Worm (Caenorhabditis elegans) whole organism, early embryonic: Measurements from ENCODE around the gene col-17.
"Not testable (repeated sequence)": the region's sequence is repeated elsewhere in the genome, so short reads cannot be mapped to it uniquely, and the experiment has no call there.

Experiments used
- B0310.2 ChIP-seq: sonication (generic microtip); optimal IDR thresholded peaks from 2 replicates; lab custom pipeline; 2016; ENCODE audit warnings: mild to moderate bottlenecking, missing genetic modification characterization, missing compliant biosample characterization
- F13C5.2 ChIP-seq: sonication (generic microtip); optimal IDR thresholded peaks from 2 replicates; lab custom pipeline; 2017; ENCODE audit warnings: mild to moderate bottlenecking, missing genetic modification characterization, inconsistent platforms, missing compliant biosample characterization
- aly-1 ChIP-seq: sonication (generic microtip); optimal IDR thresholded peaks from 2 replicates; lab custom pipeline; 2016; ENCODE audit warnings: missing genetic modification characterization, missing compliant biosample characterization
- ama-1 ChIP-seq: fragments of 150-350 bp; optimal IDR thresholded peaks from 2 replicates; lab custom pipeline; 2014
- ceh-13 ChIP-seq: fragments of 200-800 bp; sonication (Bioruptor generic); optimal IDR thresholded peaks from 2 replicates; lab custom pipeline; 2018; ENCODE audit warnings: mild to moderate bottlenecking, missing genetic modification characterization, missing compliant biosample characterization
- ceh-36 ChIP-seq: sonication (generic microtip); optimal IDR thresholded peaks from 2 replicates; lab custom pipeline; 2016; ENCODE audit warnings: missing genetic modification characterization, inconsistent platforms, missing compliant biosample characterization
- ets-7 ChIP-seq: sonication (generic microtip); optimal IDR thresholded peaks from 2 replicates; lab custom pipeline; 2016; ENCODE audit warnings: missing genotype, missing genetic modification characterization, missing compliant biosample characterization
- flt-1 ChIP-seq: fragments of 200-800 bp; sonication (Bioruptor generic); IDR thresholded peaks from 2 replicates; pipeline ENCODE4 v1.3.6; 2022; ENCODE audit warnings: missing genetic modification characterization, missing compliant biosample characterization
- hmbx-1 ChIP-seq: sonication (generic microtip); optimal IDR thresholded peaks from 2 replicates; lab custom pipeline; 2016; ENCODE audit warnings: mild to moderate bottlenecking, missing genetic modification characterization, missing compliant biosample characterization
- hnd-1 ChIP-seq: sonication (generic microtip); optimal IDR thresholded peaks from 2 replicates; lab custom pipeline; 2016; ENCODE audit warnings: missing genetic modification characterization, missing compliant biosample characterization
- scrt-1 ChIP-seq: fragments of 200-800 bp; sonication (Bioruptor generic); IDR thresholded peaks from 2 replicates; pipeline ENCODE4 v1.3.6; 2022; ENCODE audit warnings: missing genetic modification characterization, missing compliant biosample characterization
- tbx-11 ChIP-seq: fragments of 200-800 bp; sonication (Bioruptor generic); IDR thresholded peaks from 2 replicates; pipeline ENCODE4 v1.3.6; 2022; ENCODE audit warnings: missing genetic modification characterization, missing compliant biosample characterization
- tbx-37 ChIP-seq: fragments of 200-800 bp; sonication (Bioruptor generic); conservative IDR thresholded peaks from 2 replicates; pipeline ENCODE4 v1.3.6; 2022; ENCODE audit warnings: missing genetic modification reagents, missing genetic modification characterization, missing compliant biosample characterization
- tra-4 ChIP-seq: sonication (generic microtip); optimal IDR thresholded peaks from 2 replicates; lab custom pipeline; 2017; ENCODE audit warnings: missing genetic modification characterization, missing compliant biosample characterization

ce11 chrII:4842143-4842658 is 25.2 kb downstream of the col-17 start, which contains the start of the genes T23B7.2 and nspd-4:
- TF ChIP-seq F13C5.2 (tag; lab: Kevin White, UChicago); ama-1; ceh-36; scrt-1 (GFP tag; lab: Robert Waterston, UW); tbx-37; flt-1 (GFP tag; lab: Robert Waterston, UW); aly-1 (tag; lab: Kevin White, UChicago); ets-7; B0310.2 (tag; lab: Kevin White, UChicago); hmbx-1 (tag; lab: Kevin White, UChicago); hnd-1 (tag; lab: Kevin White, UChicago); ceh-13; tbx-11 (GFP tag; lab: Robert Waterston, UW); tra-4 (tag; lab: Kevin White, UChicago): not testable (repeated sequence)
